Worm (Caenorhabditis elegans) whole organism, young adult: ENCODE data around the gene mrpl-36.
A peak's percentile ranks its signal among the peaks of the same experiment; 100 is the strongest.

ENCODE experiments used
- B0019.2 ChIP-seq: fragments of 200-800 bp; sonication (Bioruptor generic); conservative IDR thresholded peaks from 2 replicates; pipeline ENCODE4 v1.3.6; 2022; ENCODE audit warnings: missing genetic modification reagents, missing genetic modification characterization, missing compliant biosample characterization
- F33H1.4 ChIP-seq: fragments of 200-800 bp; sonication (Bioruptor generic); IDR thresholded peaks from 2 replicates; pipeline ENCODE4 v1.3.6; 2022; ENCODE audit warnings: missing genetic modification reagents, missing genetic modification characterization, missing compliant biosample characterization
- K12H6.12 ChIP-seq: fragments of 200-800 bp; sonication (Bioruptor generic); optimal IDR thresholded peaks from 2 replicates; lab custom pipeline; 2018; ENCODE audit warnings: mild to moderate bottlenecking, missing genetic modification characterization, missing compliant biosample characterization
- Y79H2A.3 ChIP-seq: fragments of 200-800 bp; sonication (Bioruptor generic); conservative IDR thresholded peaks from 2 replicates; pipeline ENCODE4 v1.3.6; 2022; ENCODE audit warnings: missing genetic modification reagents, missing genetic modification characterization, missing compliant biosample characterization
- attf-3 ChIP-seq: fragments of 200-800 bp; sonication (Bioruptor generic); conservative IDR thresholded peaks from 2 replicates; pipeline ENCODE4 v1.3.6; 2022; ENCODE audit warnings: missing genetic modification reagents, missing genetic modification characterization, missing compliant biosample characterization
- die-1 ChIP-seq: sonication (generic microtip); optimal IDR thresholded peaks from 2 replicates; lab custom pipeline; 2016; ENCODE audit warnings: missing genotype, mild to moderate bottlenecking, missing genetic modification characterization, missing compliant biosample characterization
- efl-1 ChIP-seq: fragments of 150-350 bp; optimal IDR thresholded peaks from 2 replicates; lab custom pipeline; 2014; ENCODE audit warnings: missing biosample characterization, missing genetic modification reagents, missing genetic modification characterization
- hmg-1.2 ChIP-seq: fragments of 200-800 bp; sonication (Bioruptor generic); IDR thresholded peaks from 2 replicates; pipeline ENCODE4 v1.3.6; 2022; ENCODE audit warnings: missing genetic modification reagents, missing genetic modification characterization, missing compliant biosample characterization
- lsl-1 ChIP-seq: fragments of 200-800 bp; sonication (Bioruptor generic); optimal IDR thresholded peaks from 2 replicates; lab custom pipeline; 2018; ENCODE audit warnings: mild to moderate bottlenecking, missing genetic modification characterization, moderate library complexity, missing compliant biosample characterization
- lsy-27 ChIP-seq: sonication (generic microtip); optimal IDR thresholded peaks from 2 replicates; lab custom pipeline; 2017; ENCODE audit warnings: missing genetic modification characterization, mild to moderate bottlenecking, missing compliant biosample characterization, antibody characterized with exemption, missing genotype, borderline replicate concordance; ENCODE audit not compliant: insufficient read depth
- madf-6 ChIP-seq: fragments of 200-800 bp; sonication (Bioruptor generic); IDR thresholded peaks from 2 replicates; pipeline ENCODE4 v1.3.6; 2022; ENCODE audit warnings: missing genetic modification reagents, missing genetic modification characterization, missing compliant biosample characterization
- mcd-1 ChIP-seq: fragments of 200-800 bp; sonication (Bioruptor generic); IDR thresholded peaks from 2 replicates; pipeline ENCODE4 v1.3.6; 2022; ENCODE audit warnings: missing genetic modification reagents, missing genetic modification characterization, missing compliant biosample characterization
- mel-28 ChIP-seq: sonication (generic microtip); optimal IDR thresholded peaks from 2 replicates; lab custom pipeline; 2016; ENCODE audit warnings: borderline replicate concordance, mild to moderate bottlenecking, missing genetic modification characterization, missing compliant biosample characterization
- nfyb-1 ChIP-seq: fragments of 200-800 bp; sonication (Bioruptor generic); IDR thresholded peaks from 2 replicates; pipeline ENCODE4 v1.3.6; 2022; ENCODE audit warnings: missing genetic modification reagents, missing genetic modification characterization, missing compliant biosample characterization
- nhr-179 ChIP-seq: sonication (generic microtip); optimal IDR thresholded peaks from 2 replicates; lab custom pipeline; 2016; ENCODE audit warnings: mild to moderate bottlenecking, missing genetic modification characterization, missing compliant biosample characterization
- nhr-80 ChIP-seq: sonication (generic microtip); optimal IDR thresholded peaks from 2 replicates; lab custom pipeline; 2016; ENCODE audit warnings: missing genetic modification characterization, missing compliant biosample characterization
- nhr-90 ChIP-seq: sonication (generic microtip); optimal IDR thresholded peaks from 2 replicates; lab custom pipeline; 2016; ENCODE audit warnings: missing genotype, mild to moderate bottlenecking, missing genetic modification characterization, missing compliant biosample characterization
- pha-4 ChIP-seq: fragments of 150-350 bp; sonication (generic microtip); optimal IDR thresholded peaks from 2 replicates; lab custom pipeline; 2014; ENCODE audit warnings: missing biosample characterization, missing genetic modification reagents, missing genetic modification characterization
- rec-8 ChIP-seq, 2 experiments: sonication (generic microtip); optimal IDR thresholded peaks; 2 replicates each; lab custom pipeline; 2016; ENCODE audit warnings: mild to moderate bottlenecking in 2 of 2, missing genetic modification characterization in 2 of 2, missing genetic modification reagents in 2 of 2, missing genotype in 2 of 2, missing biosample characterization in 1 of 2, missing compliant biosample characterization in 1 of 2, moderate library complexity in 1 of 2
- tbp1 ChIP-seq: fragments of 200-800 bp; sonication (Bioruptor generic); optimal IDR thresholded peaks from 2 replicates; lab custom pipeline; 2018; ENCODE audit warnings: mild to moderate bottlenecking, missing genetic modification characterization, missing compliant biosample characterization
- unc-62 ChIP-seq: fragments of 150-350 bp; optimal IDR thresholded peaks from 2 replicates; lab custom pipeline; 2014; ENCODE audit warnings: missing biosample characterization, missing genetic modification reagents, missing genetic modification characterization
- xnd-1 ChIP-seq: sonication (generic microtip); optimal IDR thresholded peaks from 2 replicates; lab custom pipeline; 2016; ENCODE audit warnings: missing genotype, missing genetic modification reagents, missing genetic modification characterization, missing compliant biosample characterization
- ztf-22 ChIP-seq: fragments of 200-800 bp; sonication (Bioruptor generic); optimal IDR thresholded peaks from 2 replicates; lab custom pipeline; 2018; ENCODE audit warnings: mild to moderate bottlenecking, missing genetic modification characterization, moderate library complexity, missing compliant biosample characterization
- ztf-6 ChIP-seq: fragments of 200-800 bp; sonication (Bioruptor generic); IDR thresholded peaks from 2 replicates; pipeline ENCODE4 v1.3.6; 2022; ENCODE audit warnings: missing genetic modification reagents, missing genetic modification characterization, missing compliant biosample characterization

mrpl-36 gene

DNA sequence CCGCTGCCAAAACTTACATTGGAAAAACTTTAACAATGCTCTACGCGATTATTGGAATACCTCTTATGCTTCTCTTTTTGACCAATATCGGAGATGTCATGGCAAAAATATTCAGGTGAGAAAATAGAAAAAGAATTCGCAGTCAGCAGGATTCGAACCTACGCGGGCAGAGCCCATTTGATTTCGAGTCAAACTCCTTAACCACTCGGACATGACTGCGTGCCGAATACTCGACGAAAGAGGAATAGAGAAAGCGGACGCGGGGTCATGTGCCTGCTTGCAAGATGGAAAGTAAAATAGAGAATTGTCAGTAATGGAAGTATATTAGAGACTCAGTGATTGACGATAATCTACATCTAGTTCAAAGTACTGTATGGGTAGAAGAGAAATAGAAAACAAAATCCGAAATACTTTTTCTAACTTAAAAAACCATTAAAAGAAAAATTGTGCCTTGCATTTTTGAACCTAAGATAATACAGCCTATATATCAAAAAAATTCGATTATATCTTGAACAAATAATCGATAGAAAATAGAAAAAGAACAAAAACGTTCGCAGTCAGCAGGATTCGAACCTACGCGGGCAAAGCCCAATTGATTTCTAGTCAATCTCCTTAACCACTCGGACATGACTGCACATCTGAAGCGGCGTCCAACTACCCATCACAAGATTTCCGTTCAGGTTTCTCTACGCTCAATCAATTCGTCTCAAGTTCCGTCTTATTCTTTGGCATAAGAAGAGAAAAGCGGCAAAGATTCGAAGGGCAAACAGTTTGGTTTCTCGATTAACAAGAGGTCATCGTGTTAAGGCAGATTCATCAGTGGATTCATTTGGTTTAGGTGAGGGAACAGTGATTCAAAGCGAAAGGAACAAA, 13.8 kb upstream of the mrpl-36 start (continued):
- peak; percentile 78 for TF ChIP-seq nhr-90 (tag; lab: Kevin White, UChicago)

DNA sequence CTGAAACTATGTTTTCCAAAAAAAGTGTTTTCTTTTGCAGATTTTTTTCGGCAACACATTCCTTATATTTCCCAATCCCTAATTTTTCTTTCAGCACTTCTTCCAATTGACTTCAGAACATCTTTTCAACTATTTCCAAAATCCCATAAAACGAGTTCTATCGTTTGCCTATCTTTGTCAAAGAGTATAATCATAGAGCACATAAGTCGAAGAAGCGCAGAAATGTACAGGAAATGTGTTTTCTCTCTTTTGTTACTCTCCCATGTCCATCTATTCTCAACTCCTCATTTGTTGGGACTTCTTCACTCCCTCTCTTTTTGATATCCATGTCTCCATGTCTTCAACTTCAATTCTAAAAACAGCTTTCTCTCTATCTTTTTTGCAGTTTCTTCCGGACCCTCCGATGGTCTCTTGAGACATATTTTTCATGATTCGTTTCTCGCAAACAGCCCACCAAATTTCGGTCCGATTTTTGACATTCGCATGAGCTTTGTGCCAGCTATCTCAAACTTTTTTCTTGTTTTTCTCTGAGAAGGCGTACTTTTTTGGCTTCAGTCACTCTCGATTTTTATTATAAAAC, 12.4 kb upstream of the mrpl-36 start, which contains the start of gene twk-48:
Gene twk-48 (plus strand): TSS at position 530 of the 580 bp plus-strand sequence.
- TF ChIP-seq ztf-22 (no peak), hmg-1.2 (GFP tag; lab: Robert Waterston, UW) (0 out of 2 replicates have a peak, but pooled peaks have one; percentile 10)

DNA sequence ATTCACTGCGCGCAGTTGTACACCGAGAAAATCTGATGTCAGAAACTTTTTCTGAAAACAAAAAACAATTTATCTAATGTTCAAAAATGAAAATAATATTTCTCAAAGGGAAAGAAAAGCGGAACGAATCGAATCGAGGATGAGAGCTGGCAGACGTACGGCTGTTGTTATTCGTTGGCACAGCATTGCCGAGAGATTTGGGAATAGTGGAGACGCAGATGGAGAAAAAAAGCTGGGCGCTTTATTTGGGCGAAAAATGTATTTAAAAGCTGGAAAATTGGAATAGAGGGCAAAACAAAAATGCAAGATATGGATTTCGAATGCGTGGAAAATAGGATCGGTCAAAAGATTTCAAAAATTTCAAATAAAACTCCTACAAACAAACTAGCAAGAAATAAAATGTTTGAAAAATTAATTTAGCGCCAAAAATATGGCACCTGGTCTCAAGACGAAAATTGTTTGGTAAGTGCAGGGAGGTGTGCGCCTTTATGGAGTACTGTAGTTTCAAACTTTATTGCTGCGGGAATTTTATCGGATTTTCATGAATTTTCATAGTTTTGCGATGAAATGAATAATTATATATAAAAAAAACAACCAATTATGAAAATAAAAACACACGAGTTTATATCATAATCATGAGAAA, 11.3 kb upstream of the mrpl-36 start, which contains the start of gene gpdh-2:
Gene gpdh-2 (minus strand): TSS at position 51 of the 643 bp plus-strand sequence.
- peak; percentile 15; the same call in 1 of the 2 replicates for TF ChIP-seq hmg-1.2 (GFP tag; lab: Robert Waterston, UW)
- peak; percentile 37 for TF ChIP-seq efl-1 (GFP tag; lab: Kevin White, UChicago)
- peak; percentile 74; the same call in 1 of the 2 replicates for TF ChIP-seq madf-6 (GFP tag; lab: Robert Waterston, UW)
- TF ChIP-seq F33H1.4 (GFP tag; lab: Robert Waterston, UW): peak; percentile 46; the same call in 1 of the 2 replicates
- TF ChIP-seq lsl-1 (GFP tag; lab: Kevin White, UChicago): peak; percentile 69
- no peak for TF ChIP-seq rec-8 (tag; optimal IDR thresholded peaks at IDR 0.05; lab: Kevin White, UChicago)
- TF ChIP-seq die-1 (tag; lab: Kevin White, UChicago): no peak
- TF ChIP-seq xnd-1 (tag; lab: Kevin White, UChicago): peak; percentile 24
- no peak for TF ChIP-seq mcd-1

DNA sequence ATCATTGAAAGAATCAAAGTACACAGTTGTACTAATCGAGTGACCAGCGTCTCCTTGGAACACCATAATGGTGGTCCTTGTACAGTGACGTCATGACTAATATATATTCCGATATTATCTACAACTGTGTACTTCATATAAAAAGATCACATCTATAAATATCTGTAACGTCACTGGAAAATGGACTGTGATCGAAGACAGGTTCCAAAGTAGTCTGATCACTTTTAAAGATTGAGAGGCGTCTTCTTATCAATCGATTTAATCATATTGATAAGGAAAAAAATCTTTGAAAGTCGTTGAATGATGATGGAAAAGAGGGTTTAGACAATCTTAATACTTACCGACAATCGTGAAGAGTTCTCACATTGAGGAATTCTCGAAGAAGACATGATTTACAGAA, 10.1 kb upstream of the mrpl-36 start:
- TF ChIP-seq ztf-6 (GFP tag; lab: Robert Waterston, UW): no peak
- peak; percentile 7 for TF ChIP-seq nhr-80 (tag; lab: Kevin White, UChicago)

DNA sequence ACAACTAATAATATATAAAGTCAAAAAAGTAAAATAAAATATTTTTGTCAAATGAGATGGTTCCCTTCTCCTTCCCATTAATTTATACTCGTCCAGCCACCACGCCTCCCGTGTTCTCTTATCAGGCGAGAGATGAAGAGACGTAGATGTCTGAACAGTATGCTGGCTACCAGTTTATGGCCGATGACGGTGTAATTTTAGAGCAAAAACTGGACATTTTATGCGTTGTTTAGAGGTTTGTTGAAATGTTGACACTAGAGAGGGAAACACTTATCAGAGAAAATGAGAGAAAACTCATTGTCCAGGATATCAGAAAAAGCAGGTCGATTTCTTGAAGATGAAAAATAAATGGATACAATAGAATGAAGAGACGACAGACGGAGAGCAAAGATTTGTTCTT, 9.2 kb upstream of the mrpl-36 start:
- TF ChIP-seq mcd-1 (no peak), nhr-80 (tag; lab: Kevin White, UChicago) (peak; percentile 51)

DNA sequence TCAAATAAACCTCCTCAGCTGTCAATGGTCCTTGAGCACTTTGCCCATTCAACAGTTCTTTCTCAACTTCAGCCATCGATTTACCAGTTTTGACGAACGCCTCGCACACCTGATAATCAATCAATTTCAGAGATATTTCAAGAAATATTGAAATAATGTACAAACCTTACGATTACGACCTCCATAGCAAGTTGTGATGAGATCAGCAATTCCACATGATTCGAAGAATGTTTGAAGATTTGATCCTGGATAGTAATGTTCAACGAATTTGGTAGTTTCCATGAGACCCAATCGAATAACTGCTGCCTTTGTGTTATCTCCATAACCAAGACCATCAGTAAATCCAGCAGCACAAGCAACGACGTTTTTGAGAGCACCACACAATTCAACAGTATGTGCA, 7.0 kb upstream of the mrpl-36 start:
- no peak for TF ChIP-seq nhr-179 (tag; lab: Kevin White, UChicago)
- no peak for TF ChIP-seq B0019.2 (GFP tag; lab: Robert Waterston, UW)
- no peak for TF ChIP-seq Y79H2A.3 (GFP tag; lab: Robert Waterston, UW)
- TF ChIP-seq nfyb-1 (GFP tag; lab: Robert Waterston, UW): no peak
- no peak for TF ChIP-seq lsy-27 (tag; lab: Kevin White, UChicago)
- no peak for TF ChIP-seq unc-62
- no peak for TF ChIP-seq attf-3 (GFP tag; lab: Robert Waterston, UW)
- TF ChIP-seq pha-4: no peak
- no peak for TF ChIP-seq tbp1 (GFP tag; lab: Kevin White, UChicago)
- TF ChIP-seq mel-28 (tag; lab: Kevin White, UChicago): no peak
- TF ChIP-seq K12H6.12 (tag; lab: Kevin White, UChicago): no peak
